Worm (Caenorhabditis elegans): Measurements from ENCODE around the gene F08H9.3.
A peak's percentile ranks its signal among the peaks of the same experiment; 100 is the strongest.

Gene F08H9.3

DNA sequence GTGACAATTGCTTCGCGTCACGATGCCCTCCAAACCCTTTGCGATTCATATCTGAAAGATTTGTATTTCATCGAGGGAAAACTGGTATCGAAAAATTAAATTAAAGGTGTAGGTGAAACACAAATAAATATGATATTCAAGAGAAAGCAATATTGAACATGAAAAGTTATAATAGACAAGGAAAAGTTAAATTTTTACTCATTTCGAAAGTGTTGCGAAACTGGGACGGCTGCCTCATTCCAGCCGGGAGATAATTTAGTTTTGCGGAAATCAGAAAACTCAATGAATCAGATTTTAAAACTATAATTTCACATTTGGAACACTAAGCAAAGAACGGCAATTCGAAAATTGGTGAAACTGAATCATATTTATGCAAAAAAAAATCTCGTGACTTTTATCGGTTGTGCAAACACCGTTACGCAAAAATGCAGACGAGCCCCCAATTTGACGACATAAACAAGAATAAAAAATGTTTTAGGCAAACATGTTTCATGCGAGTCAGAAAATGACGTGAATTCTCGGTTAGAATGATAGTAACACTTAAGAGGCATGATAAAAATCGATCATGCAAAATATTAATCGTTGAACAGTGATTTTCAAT, 48.1 kb downstream of the F08H9.3 start, which contains the start of the genes nxf-1 and C15H11.11 (continued):
- TF ChIP-seq Y56A3A.18 (GFP tag; IDR thresholded peaks at IDR 0.05), result no peak
- TF ChIP-seq C06A6.2 (GFP tag; conservative IDR thresholded peaks at IDR 0.05), result no peak
- peak; percentile 19 for TF ChIP-seq tbp1 (GFP tag; optimal IDR thresholded peaks at IDR 0.05)
- 0 out of 2 replicates have a peak, but pooled peaks have one; percentile 36 for TF ChIP-seq rcor-1 (GFP tag; IDR thresholded peaks at IDR 0.05)
- peak; percentile 3 for TF ChIP-seq tlf-1 (GFP tag; optimal IDR thresholded peaks at IDR 0.05)
- TF ChIP-seq lin-40 (tag; optimal IDR thresholded peaks at IDR 0.05), result peak; percentile 68
- peak in 1 of 3 experiments; percentile 33 for TF ChIP-seq lin-35 (GFP tag; optimal IDR thresholded peaks at IDR 0.05)
- peak; percentile 14; the same call in 1 of the 2 replicates for TF ChIP-seq B0336.3 (GFP tag; IDR thresholded peaks at IDR 0.05)
- peak; percentile 83 for TF ChIP-seq nhr-80 (tag; optimal IDR thresholded peaks at IDR 0.05)
- TF ChIP-seq ZK185.1 (tag; optimal IDR thresholded peaks at IDR 0.05; ENCODE audit: poor library complexity, severe bottlenecking), result peak; percentile 74

DNA sequence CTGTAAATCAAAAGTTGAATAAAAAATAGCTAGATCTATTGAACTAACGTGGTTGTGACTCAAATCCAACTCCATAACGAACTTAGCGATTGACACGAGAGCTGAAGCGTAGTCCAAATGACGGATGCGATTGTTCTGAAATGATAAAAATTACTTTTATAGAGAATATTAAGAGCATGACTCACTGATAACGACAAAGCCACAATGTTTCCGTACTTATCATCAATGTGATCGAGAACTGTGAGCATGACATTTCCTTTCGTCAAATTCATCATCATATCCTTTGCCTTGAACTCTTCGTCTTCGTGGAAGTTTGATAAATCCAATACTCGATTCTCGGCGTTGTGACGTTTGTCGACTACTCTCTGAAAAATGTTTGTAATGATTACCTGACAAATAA, 49.1 kb downstream of the F08H9.3 start:
- TF ChIP-seq repo-1 (tag; optimal IDR thresholded peaks at IDR 0.05) (no peak), nhr-80 (tag; optimal IDR thresholded peaks at IDR 0.05) (peak; percentile 73)

DNA sequence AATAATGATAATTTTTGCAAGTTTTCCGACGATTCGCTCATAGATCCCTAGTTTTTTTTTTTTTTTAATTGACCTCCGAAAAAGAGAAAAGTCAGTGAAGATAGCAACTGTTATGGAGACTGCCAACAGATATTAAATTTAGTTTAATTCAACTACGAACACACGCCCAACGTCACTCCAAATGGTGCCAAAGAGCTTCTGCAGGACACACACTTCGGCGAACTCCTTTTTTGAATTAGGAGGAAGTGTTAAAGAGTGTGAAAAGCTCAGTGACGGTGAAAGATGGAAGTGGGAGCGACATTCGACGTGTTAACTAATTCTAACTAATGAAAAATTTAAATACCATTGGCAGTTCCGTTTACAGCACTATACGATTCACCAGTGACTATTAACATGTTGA, 51.1 kb downstream of the F08H9.3 start:
- TF ChIP-seq F49E8.2 (tag; optimal IDR thresholded peaks at IDR 0.05; ENCODE audit: insufficient read depth) (peak; percentile 22), madf-6 (GFP tag; IDR thresholded peaks at IDR 0.05) (no peak), cebp-1 (GFP tag; IDR thresholded peaks at IDR 0.05) (no peak; the same call in 1 of the 2 replicates), cebp-1 (tag; optimal IDR thresholded peaks at IDR 0.05) (peak; percentile 31), attf-5 (GFP tag; optimal IDR thresholded peaks at IDR 0.05) (no peak), F39B2.1 (GFP tag; IDR thresholded peaks at IDR 0.05) (no peak), tlf-1 (GFP tag; optimal IDR thresholded peaks at IDR 0.05) (peak; percentile 0), mcd-1 (GFP tag; IDR thresholded peaks at IDR 0.05) (no peak), let-607 (tag; optimal IDR thresholded peaks at IDR 0.05) (no peak), mel-28 (tag; optimal IDR thresholded peaks at IDR 0.05; ENCODE audit: borderline replicate concordance) (no peak), B0019.2 (GFP tag; conservative IDR thresholded peaks at IDR 0.05) (no peak), ztf-18 (tag; optimal IDR thresholded peaks at IDR 0.05) (no peak), ekl-4 (GFP tag; IDR thresholded peaks at IDR 0.05) (0 out of 2 replicates have a peak, but pooled peaks have one; percentile 42), hlh-26 (GFP tag; conservative IDR thresholded peaks at IDR 0.05) (no peak), B0336.3 (GFP tag; IDR thresholded peaks at IDR 0.05) (no peak), nfyb-1 (GFP tag; IDR thresholded peaks at IDR 0.05) (0 out of 2 replicates have a peak, but pooled peaks have one; percentile 40), aptf-2 (GFP tag; conservative IDR thresholded peaks at IDR 0.05) (no peak), xnd-1 (tag; optimal IDR thresholded peaks at IDR 0.05) (no peak), cebp-2 (GFP tag; IDR thresholded peaks at IDR 0.05) (no peak), F33H1.4 (GFP tag; IDR thresholded peaks at IDR 0.05) (no peak), die-1 (tag; optimal IDR thresholded peaks at IDR 0.05) (peak; percentile 29), ceh-40 (GFP tag; IDR thresholded peaks at IDR 0.05) (no peak), ceh-79 (tag; optimal IDR thresholded peaks at IDR 0.05) (peak; percentile 12), snpc-4 (GFP tag; optimal IDR thresholded peaks at IDR 0.05) (no peak), snpc-4 (tag; optimal IDR thresholded peaks at IDR 0.05) (peak in 1 of 4 experiments; percentile 25), nhr-90 (tag; optimal IDR thresholded peaks at IDR 0.05) (peak; percentile 65), Y79H2A.3 (GFP tag; conservative IDR thresholded peaks at IDR 0.05) (no peak), B0035.1 (tag; optimal IDR thresholded peaks at IDR 0.05) (no peak), ceh-100 (GFP tag; IDR thresholded peaks at IDR 0.05) (no peak), ama-1 (optimal IDR thresholded peaks at IDR 0.05) (peak; percentile 43), ama-1 (GFP tag; optimal IDR thresholded peaks at IDR 0.05) (peak in 1 of 2 experiments; percentile 60), mxl-1 (tag; optimal IDR thresholded peaks at IDR 0.05) (no peak), K11D2.4 (GFP tag; IDR thresholded peaks at IDR 0.05) (no peak), madf-8 (GFP tag; conservative IDR thresholded peaks at IDR 0.05) (no peak), hsf-1 (GFP tag; IDR thresholded peaks at IDR 0.05) (0 out of 2 replicates have a peak, but pooled peaks have one; percentile 32), madf-3 (GFP tag; IDR thresholded peaks at IDR 0.05) (peak; percentile 13; the same call in 1 of the 2 replicates), lin-35 (GFP tag; optimal IDR thresholded peaks at IDR 0.05) (no peak)

All from whole organism, young adult.